Fruit fly (Drosophila melanogaster) whole organism, pupa: ENCODE results near the gene CG43402.

Experiments used
- CG10348 ChIP-seq: fragments of 200-800 bp; sonication (Bioruptor generic); IDR thresholded peaks from 2 replicates; pipeline ENCODE4 v1.3.6; 2022; ENCODE audit warnings: missing biosample characterization, missing genetic modification characterization
- CG12605 ChIP-seq: fragments of 200-800 bp; sonication (Bioruptor generic); IDR thresholded peaks from 2 replicates; pipeline ENCODE4 v1.3.6; 2022; ENCODE audit warnings: missing biosample characterization, missing genetic modification characterization
- CG13204 ChIP-seq: fragments of 200-800 bp; sonication (Bioruptor generic); optimal IDR thresholded peaks from 2 replicates; lab custom pipeline; 2018; ENCODE audit warnings: missing biosample characterization, mild to moderate bottlenecking, missing genetic modification characterization, moderate library complexity
- CG14655 ChIP-seq: fragments of 200-800 bp; sonication (Bioruptor generic); optimal IDR thresholded peaks from 3 replicates; lab custom pipeline; 2017; ENCODE audit warnings: mild to moderate bottlenecking, missing biosample characterization, missing genetic modification reagents, missing genetic modification characterization
- CG15710 ChIP-seq: fragments of 200-800 bp; sonication (Bioruptor generic); optimal IDR thresholded peaks from 2 replicates; lab custom pipeline; 2018; ENCODE audit warnings: missing biosample characterization, mild to moderate bottlenecking, missing genetic modification characterization, moderate library complexity
- CG17806 ChIP-seq: fragments of 200-800 bp; sonication (Bioruptor generic); optimal IDR thresholded peaks from 2 replicates; lab custom pipeline; 2018; ENCODE audit warnings: missing biosample characterization, mild to moderate bottlenecking, missing genetic modification characterization, moderate library complexity
- CG32121 ChIP-seq: fragments of 200-800 bp; sonication (Bioruptor generic); IDR thresholded peaks from 2 replicates; pipeline ENCODE4 v1.3.6; 2022; ENCODE audit warnings: missing biosample characterization, missing genetic modification characterization
- CG34367 ChIP-seq: fragments of 200-800 bp; sonication (Bioruptor generic); optimal IDR thresholded peaks from 2 replicates; lab custom pipeline; 2018; ENCODE audit warnings: missing biosample characterization, mild to moderate bottlenecking, missing genetic modification characterization
- CG4496 ChIP-seq: fragments of 200-800 bp; sonication (Bioruptor generic); IDR thresholded peaks from 3 replicates; pipeline ENCODE4 v1.3.6; 2022; ENCODE audit warnings: missing biosample characterization, missing genetic modification characterization
- CG8159 ChIP-seq: fragments of 200-800 bp; sonication (Bioruptor generic); optimal IDR thresholded peaks from 3 replicates; lab custom pipeline; 2018; ENCODE audit warnings: missing biosample characterization, mild to moderate bottlenecking, missing genetic modification characterization, moderate library complexity
- CG8301 ChIP-seq: fragments of 200-800 bp; sonication (Bioruptor generic); optimal IDR thresholded peaks from 2 replicates; lab custom pipeline; 2018; ENCODE audit warnings: missing biosample characterization, mild to moderate bottlenecking, missing genetic modification characterization
- CG9948 ChIP-seq: fragments of 200-800 bp; sonication (Bioruptor generic); optimal IDR thresholded peaks from 2 replicates; lab custom pipeline; 2018; ENCODE audit warnings: missing biosample characterization, mild to moderate bottlenecking, missing genetic modification characterization, moderate library complexity
- D1 ChIP-seq: fragments of 200-800 bp; sonication (Bioruptor generic); optimal IDR thresholded peaks from 2 replicates; lab custom pipeline; 2018; ENCODE audit warnings: missing biosample characterization, mild to moderate bottlenecking, missing genetic modification characterization, moderate library complexity
- EcR ChIP-seq: fragments of 200-800 bp; sonication (Bioruptor generic); optimal IDR thresholded peaks from 3 replicates; lab custom pipeline; 2019; ENCODE audit warnings: missing biosample characterization, missing genetic modification characterization, mild to moderate bottlenecking, moderate library complexity, missing genetic modification reagents
- Ets98B ChIP-seq: fragments of 200-800 bp; sonication (Bioruptor generic); IDR thresholded peaks from 2 replicates; pipeline ENCODE4 v1.3.6; 2022; ENCODE audit warnings: missing biosample characterization, missing genetic modification characterization
- Pif1A ChIP-seq: fragments of 200-800 bp; sonication (Bioruptor generic); optimal IDR thresholded peaks from 3 replicates; lab custom pipeline; 2016; ENCODE audit warnings: missing biosample characterization, missing genetic modification characterization
- Pif1B ChIP-seq: fragments of 200-800 bp; sonication (Bioruptor generic); optimal IDR thresholded peaks from 3 replicates; lab custom pipeline; 2016; ENCODE audit warnings: missing biosample characterization, missing genetic modification characterization
- Snoo ChIP-seq: fragments of 200-800 bp; sonication (Bioruptor generic); optimal IDR thresholded peaks from 3 replicates; lab custom pipeline; 2017; ENCODE audit warnings: missing biosample characterization, mild to moderate bottlenecking, missing genetic modification characterization, inconsistent platforms
- fd96Ca ChIP-seq: fragments of 200-800 bp; sonication (Bioruptor generic); IDR thresholded peaks from 3 replicates; pipeline ENCODE4 v1.3.6; 2022; ENCODE audit warnings: missing biosample characterization, missing genetic modification characterization
- gl ChIP-seq: fragments of 200-800 bp; sonication (Bioruptor generic); optimal IDR thresholded peaks from 2 replicates; lab custom pipeline; 2018; ENCODE audit warnings: missing biosample characterization, mild to moderate bottlenecking, missing genetic modification characterization
- rn ChIP-seq: fragments of 200-800 bp; sonication (Bioruptor generic); IDR thresholded peaks from 2 replicates; pipeline ENCODE4 v1.3.6; 2022; ENCODE audit warnings: missing biosample characterization, missing genetic modification characterization

Gene CG43402

dm6 chr2L:1442052-1442677 is at the start of gene CG43402:
TSS of gene CG43402 (plus strand) at chr2L:1442627.
- TF ChIP-seq CG4496 (no peak), Pif1B (GFP tag; lab: Kevin White, UChicago) (no peak), CG9948 (tag; lab: Kevin White, UChicago) (no peak), D1 (no peak), CG17806 (tag; lab: Kevin White, UChicago) (no peak), CG12605 (GFP tag; lab: Robert Waterston, UW) (no peak)

dm6 chr2L:1393611-1394010 is 48.8 kb upstream of the CG43402 start:
- TF ChIP-seq CG10348 (no peak), Ets98B (GFP tag; lab: Robert Waterston, UW) (peak; percentile 31; the same call in 1 of the 2 replicates), CG8301 (peak; percentile 12), gl (tag; lab: Kevin White, UChicago) (no peak), CG17806 (tag; lab: Kevin White, UChicago) (peak; percentile 12), CG4496 (peak; percentile 53; the same call in 1 of the 3 replicates), D1 (no peak), CG14655 (GFP tag; lab: Kevin White, UChicago) (peak; percentile 23), Pif1A (GFP tag; lab: Kevin White, UChicago) (peak; percentile 7), fd96Ca (GFP tag; lab: Robert Waterston, UW) (0 out of 3 replicates have a peak, but pooled peaks have one; percentile 46)
- TF ChIP-seq, all 21 proteins: peak for 7

- TF ChIP-seq fd96Ca (GFP tag; lab: Robert Waterston, UW) (0 out of 3 replicates have a peak, but pooled peaks have one; percentile 39), CG15710 (tag; lab: Kevin White, UChicago) (no peak), CG8159 (tag; lab: Kevin White, UChicago) (no peak), CG13204 (GFP tag; lab: Kevin White, UChicago) (peak; percentile 24)
- TF ChIP-seq, all 21 proteins: peak for 2
Observed at dm6 chr2L:1399434-1399833, 43.0 kb upstream of the CG43402 start.

- TF ChIP-seq CG12605 (GFP tag; lab: Robert Waterston, UW) (no peak), CG14655 (GFP tag; lab: Kevin White, UChicago) (peak; percentile 26), CG9948 (tag; lab: Kevin White, UChicago) (no peak), fd96Ca (GFP tag; lab: Robert Waterston, UW) (0 out of 3 replicates have a peak, but pooled peaks have one; percentile 18), CG8159 (tag; lab: Kevin White, UChicago) (peak; percentile 4), CG17806 (tag; lab: Kevin White, UChicago) (peak; percentile 1)
Observed at dm6 chr2L:1402728-1403127, 39.7 kb upstream of the CG43402 start.

- TF ChIP-seq CG17806 (tag; lab: Kevin White, UChicago) (no peak), CG9948 (tag; lab: Kevin White, UChicago) (no peak), Pif1A (GFP tag; lab: Kevin White, UChicago) (no peak), CG14655 (GFP tag; lab: Kevin White, UChicago) (no peak), Pif1B (GFP tag; lab: Kevin White, UChicago) (no peak), CG4496 (no peak), CG8301 (no peak), fd96Ca (GFP tag; lab: Robert Waterston, UW) (no peak), CG8159 (tag; lab: Kevin White, UChicago) (no peak), CG10348 (no peak), rn (no peak), CG12605 (GFP tag; lab: Robert Waterston, UW) (no peak), Ets98B (GFP tag; lab: Robert Waterston, UW) (no peak), CG15710 (tag; lab: Kevin White, UChicago) (no peak), CG32121 (no peak), Snoo (tag; lab: Kevin White, UChicago) (no peak)
Observed at dm6 chr2L:1404896-1405453, 37.5 kb upstream of the CG43402 start.

- TF ChIP-seq gl (tag; lab: Kevin White, UChicago) (no peak), fd96Ca (GFP tag; lab: Robert Waterston, UW) (no peak), CG32121 (no peak), CG12605 (GFP tag; lab: Robert Waterston, UW) (no peak), CG15710 (tag; lab: Kevin White, UChicago) (peak; percentile 33), Ets98B (GFP tag; lab: Robert Waterston, UW) (no peak), CG8159 (tag; lab: Kevin White, UChicago) (peak; percentile 48), Pif1B (GFP tag; lab: Kevin White, UChicago) (no peak), CG14655 (GFP tag; lab: Kevin White, UChicago) (no peak), Snoo (tag; lab: Kevin White, UChicago) (peak; percentile 17), CG17806 (tag; lab: Kevin White, UChicago) (peak; percentile 17), CG10348 (no peak), CG13204 (GFP tag; lab: Kevin White, UChicago) (no peak), CG9948 (tag; lab: Kevin White, UChicago) (peak; percentile 14), rn (no peak), D1 (no peak), EcR (GFP tag; lab: Kevin White, UChicago) (no peak), Pif1A (GFP tag; lab: Kevin White, UChicago) (no peak), CG8301 (no peak), CG4496 (no peak), CG34367 (tag; lab: Kevin White, UChicago) (peak; percentile 15)
Observed at dm6 chr2L:1405573-1405972, 36.9 kb upstream of the CG43402 start.
